Worm (Caenorhabditis elegans) whole organism, young adult: Measurements from ENCODE around the gene tpk-1.
A peak's percentile ranks its signal among the peaks of the same experiment; 100 is the strongest.

Experiments used
- F33H1.4 ChIP-seq: fragments of 200-800 bp; sonication (Bioruptor generic); IDR thresholded peaks from 2 replicates; pipeline ENCODE4 v1.3.6; 2022; ENCODE audit warnings: missing genetic modification reagents, missing genetic modification characterization, missing compliant biosample characterization
- F39B2.1 ChIP-seq: fragments of 200-800 bp; sonication (Bioruptor generic); IDR thresholded peaks from 2 replicates; pipeline ENCODE4 v1.3.6; 2022; ENCODE audit warnings: missing genetic modification reagents, missing genetic modification characterization, missing compliant biosample characterization
- F55B11.4 ChIP-seq: sonication (generic microtip); optimal IDR thresholded peaks from 2 replicates; lab custom pipeline; 2016; ENCODE audit warnings: missing compliant biosample characterization, missing genetic modification characterization, borderline replicate concordance; ENCODE audit not compliant: insufficient read depth
- Y53G8AR.9 ChIP-seq: fragments of 200-800 bp; sonication (Bioruptor generic); conservative IDR thresholded peaks from 2 replicates; pipeline ENCODE4 v1.3.6; 2022; ENCODE audit warnings: missing genetic modification reagents, missing genetic modification characterization, missing compliant biosample characterization
- Y95B8A.8 ChIP-seq: fragments of 200-800 bp; sonication (Bioruptor generic); IDR thresholded peaks from 2 replicates; pipeline ENCODE4 v1.3.6; 2022; ENCODE audit warnings: missing genetic modification reagents, missing genetic modification characterization, missing compliant biosample characterization
- ZK185.1 ChIP-seq: sonication (generic microtip); optimal IDR thresholded peaks from 2 replicates; lab custom pipeline; 2016; ENCODE audit warnings: mild to moderate bottlenecking, missing genetic modification characterization, missing compliant biosample characterization; ENCODE audit not compliant: poor library complexity, severe bottlenecking
- aptf-3 ChIP-seq: fragments of 200-800 bp; sonication (Bioruptor generic); IDR thresholded peaks from 2 replicates; pipeline ENCODE4 v1.3.6; 2022; ENCODE audit warnings: missing genetic modification characterization, missing compliant biosample characterization
- athp-1 ChIP-seq: sonication (generic microtip); optimal IDR thresholded peaks from 2 replicates; lab custom pipeline; 2017; ENCODE audit warnings: mild to moderate bottlenecking, missing genetic modification characterization, missing compliant biosample characterization
- attf-6 ChIP-seq: fragments of 200-800 bp; sonication (Bioruptor generic); IDR thresholded peaks from 2 replicates; pipeline ENCODE4 v1.3.6; 2022; ENCODE audit warnings: missing genetic modification reagents, missing genetic modification characterization, missing compliant biosample characterization
- cebp-1 ChIP-seq, 2 experiments: fragments of 200-800 bp in 1 of 2; sonication (Bioruptor generic) in 1 of 2; sonication (generic microtip) in 1 of 2; IDR thresholded peaks in 1 of 2; optimal IDR thresholded peaks in 1 of 2; 2 replicates each; pipeline versions ENCODE4 v1.3.6 to Lab custom; 2017 to 2022; ENCODE audit warnings: missing compliant biosample characterization in 2 of 2, missing genetic modification characterization in 2 of 2, mild to moderate bottlenecking in 1 of 2, missing genetic modification reagents in 1 of 2, moderate library complexity in 1 of 2
- ceh-58 ChIP-seq: fragments of 200-800 bp; sonication (Bioruptor generic); IDR thresholded peaks from 2 replicates; pipeline ENCODE4 v1.3.6; 2022; ENCODE audit warnings: missing genetic modification characterization, missing compliant biosample characterization
- dox-1 ChIP-seq: fragments of 200-800 bp; sonication (Bioruptor generic); IDR thresholded peaks from 2 replicates; pipeline ENCODE4 v1.3.6; 2022; ENCODE audit warnings: missing genetic modification reagents, missing genetic modification characterization, missing compliant biosample characterization
- dpff-1 ChIP-seq: sonication (generic microtip); optimal IDR thresholded peaks from 2 replicates; lab custom pipeline; 2017; ENCODE audit warnings: mild to moderate bottlenecking, missing genetic modification characterization, missing compliant biosample characterization
- fkh-3 ChIP-seq: sonication (generic microtip); optimal IDR thresholded peaks from 2 replicates; lab custom pipeline; 2016; ENCODE audit warnings: mild to moderate bottlenecking, missing genetic modification characterization, missing compliant biosample characterization
- gei-17 ChIP-seq: fragments of 200-800 bp; sonication (Bioruptor generic); optimal IDR thresholded peaks from 2 replicates; lab custom pipeline; 2018; ENCODE audit warnings: mild to moderate bottlenecking, missing genetic modification characterization, missing compliant biosample characterization
- hlh-12 ChIP-seq: sonication (generic microtip); optimal IDR thresholded peaks from 2 replicates; lab custom pipeline; 2016; ENCODE audit warnings: missing genetic modification characterization, missing compliant biosample characterization
- hlh-26 ChIP-seq: fragments of 200-800 bp; sonication (Bioruptor generic); conservative IDR thresholded peaks from 2 replicates; pipeline ENCODE4 v1.3.6; 2022; ENCODE audit warnings: missing genetic modification reagents, missing genetic modification characterization, missing compliant biosample characterization
- hmg-1.2 ChIP-seq: fragments of 200-800 bp; sonication (Bioruptor generic); IDR thresholded peaks from 2 replicates; pipeline ENCODE4 v1.3.6; 2022; ENCODE audit warnings: missing genetic modification reagents, missing genetic modification characterization, missing compliant biosample characterization
- lag-1 ChIP-seq: fragments of 200-800 bp; sonication (Bioruptor generic); IDR thresholded peaks from 2 replicates; pipeline ENCODE4 v1.3.6; 2022; ENCODE audit warnings: missing genetic modification reagents, missing genetic modification characterization, missing compliant biosample characterization
- let-526 ChIP-seq: fragments of 200-800 bp; sonication (Bioruptor generic); IDR thresholded peaks from 2 replicates; pipeline ENCODE4 v1.3.6; 2022; ENCODE audit warnings: missing genetic modification reagents, missing genetic modification characterization, missing compliant biosample characterization
- lin-40 ChIP-seq: sonication (generic microtip); optimal IDR thresholded peaks from 2 replicates; lab custom pipeline; 2016; ENCODE audit warnings: missing genetic modification characterization, mild to moderate bottlenecking, missing compliant biosample characterization, missing genotype, missing genetic modification reagents
- madf-10 ChIP-seq: sonication (generic microtip); optimal IDR thresholded peaks from 2 replicates; lab custom pipeline; 2016; ENCODE audit warnings: mild to moderate bottlenecking, missing genetic modification characterization, missing compliant biosample characterization
- madf-3 ChIP-seq: fragments of 200-800 bp; sonication (Bioruptor generic); IDR thresholded peaks from 2 replicates; pipeline ENCODE4 v1.3.6; 2022; ENCODE audit warnings: missing genetic modification reagents, missing genetic modification characterization, missing compliant biosample characterization
- madf-8 ChIP-seq: fragments of 200-800 bp; sonication (Bioruptor generic); conservative IDR thresholded peaks from 2 replicates; pipeline ENCODE4 v1.3.6; 2022; ENCODE audit warnings: missing genetic modification reagents, missing genetic modification characterization, missing compliant biosample characterization
- mcd-1 ChIP-seq: fragments of 200-800 bp; sonication (Bioruptor generic); IDR thresholded peaks from 2 replicates; pipeline ENCODE4 v1.3.6; 2022; ENCODE audit warnings: missing genetic modification reagents, missing genetic modification characterization, missing compliant biosample characterization
- mes-4 ChIP-seq: sonication (generic microtip); optimal IDR thresholded peaks from 2 replicates; lab custom pipeline; 2016; ENCODE audit warnings: missing genotype, missing genetic modification characterization, missing compliant biosample characterization
- nfyb-1 ChIP-seq: fragments of 200-800 bp; sonication (Bioruptor generic); IDR thresholded peaks from 2 replicates; pipeline ENCODE4 v1.3.6; 2022; ENCODE audit warnings: missing genetic modification reagents, missing genetic modification characterization, missing compliant biosample characterization
- nhr-120 ChIP-seq: fragments of 200-800 bp; sonication (Bioruptor generic); IDR thresholded peaks from 2 replicates; pipeline ENCODE4 v1.3.6; 2022; ENCODE audit warnings: missing genetic modification characterization, missing compliant biosample characterization
- nhr-27 ChIP-seq: fragments of 200-800 bp; sonication (Bioruptor generic); optimal IDR thresholded peaks from 2 replicates; lab custom pipeline; 2018; ENCODE audit warnings: mild to moderate bottlenecking, missing genetic modification characterization, moderate library complexity, missing compliant biosample characterization
- nhr-80 ChIP-seq: sonication (generic microtip); optimal IDR thresholded peaks from 2 replicates; lab custom pipeline; 2016; ENCODE audit warnings: missing genetic modification characterization, missing compliant biosample characterization
- pbrm-1 ChIP-seq: fragments of 200-800 bp; sonication (Bioruptor generic); IDR thresholded peaks from 2 replicates; pipeline ENCODE4 v1.3.6; 2022; ENCODE audit warnings: missing genetic modification reagents, missing genetic modification characterization, missing compliant biosample characterization
- rcor-1 ChIP-seq: fragments of 200-800 bp; sonication (Bioruptor generic); IDR thresholded peaks from 2 replicates; pipeline ENCODE4 v1.3.6; 2022; ENCODE audit warnings: missing genetic modification reagents, missing genetic modification characterization, missing compliant biosample characterization
- repo-1 ChIP-seq: sonication (generic microtip); optimal IDR thresholded peaks from 2 replicates; lab custom pipeline; 2017; ENCODE audit warnings: mild to moderate bottlenecking, missing genetic modification characterization, missing compliant biosample characterization
- rpc-1 ChIP-seq, 2 experiments: fragments of 150-350 bp in 1 of 2; sonication (generic microtip) in 1 of 2; optimal IDR thresholded peaks; 2 replicates each; lab custom pipeline; 2014 to 2018; ENCODE audit warnings: missing biosample characterization in 1 of 2, missing genetic modification characterization in 1 of 2, missing genetic modification reagents in 1 of 2, missing genotype in 1 of 2
- snpc-1.1 ChIP-seq: sonication (generic microtip); optimal IDR thresholded peaks from 2 replicates; lab custom pipeline; 2017; ENCODE audit warnings: missing genetic modification characterization, mild to moderate bottlenecking, missing compliant biosample characterization, antibody characterized with exemption, moderate library complexity, missing genotype, missing genetic modification reagents; ENCODE audit not compliant: insufficient read depth
- unc-130 ChIP-seq: sonication (generic microtip); optimal IDR thresholded peaks from 2 replicates; lab custom pipeline; 2016; ENCODE audit warnings: missing genetic modification reagents, missing genetic modification characterization, missing compliant biosample characterization
- ztf-26 ChIP-seq: sonication (generic microtip); optimal IDR thresholded peaks from 2 replicates; lab custom pipeline; 2017; ENCODE audit warnings: missing genetic modification characterization, missing compliant biosample characterization
- ztf-28 ChIP-seq: fragments of 200-800 bp; sonication (Bioruptor generic); IDR thresholded peaks from 2 replicates; pipeline ENCODE4 v1.3.6; 2022; ENCODE audit warnings: missing genetic modification reagents, missing genetic modification characterization, missing compliant biosample characterization
- ztf-3 ChIP-seq: fragments of 200-800 bp; sonication (Bioruptor generic); optimal IDR thresholded peaks from 2 replicates; lab custom pipeline; 2018; ENCODE audit warnings: mild to moderate bottlenecking, missing genetic modification characterization, missing compliant biosample characterization

The tpk-1 gene

ce11 chrIII:8866983-8867842, 44.7 kb upstream of the tpk-1 start:
- TF ChIP-seq fkh-3 = no peak
- TF ChIP-seq madf-10 (tag; lab: Kevin White, UChicago) = no peak
- peak; percentile 44 for TF ChIP-seq nhr-80
- no peak for TF ChIP-seq lin-40 (tag; lab: Kevin White, UChicago)
- no peak for TF ChIP-seq rcor-1
- TF ChIP-seq hmg-1.2 (GFP tag; lab: Robert Waterston, UW) = no peak
- TF ChIP-seq aptf-3 (GFP tag; lab: Robert Waterston, UW) = no peak
- TF ChIP-seq dpff-1 = no peak
- TF ChIP-seq ceh-58 (GFP tag; lab: Robert Waterston, UW) = no peak
- no peak for TF ChIP-seq let-526 (GFP tag; lab: Robert Waterston, UW)
- TF ChIP-seq mcd-1 = no peak
- TF ChIP-seq F39B2.1 = no peak
- 0 out of 2 replicates have a peak, but pooled peaks have one; percentile 14 for TF ChIP-seq dox-1 (GFP tag; lab: Robert Waterston, UW)
- TF ChIP-seq hlh-26 (GFP tag; lab: Robert Waterston, UW) = no peak
- no peak for TF ChIP-seq athp-1
- TF ChIP-seq ztf-28 (GFP tag; lab: Robert Waterston, UW) = no peak
- no peak for TF ChIP-seq hlh-12 (tag; lab: Kevin White, UChicago)
- TF ChIP-seq rpc-1 (optimal IDR thresholded peaks at IDR 0.05; lab: Kevin White, UChicago) = no peak
- TF ChIP-seq rpc-1 (tag; optimal IDR thresholded peaks at IDR 0.05; lab: Kevin White, UChicago) = no peak
- 0 out of 2 replicates have a peak, but pooled peaks have one; percentile 6 for TF ChIP-seq Y95B8A.8 (GFP tag; lab: Robert Waterston, UW)
- TF ChIP-seq ZK185.1 (tag; lab: Kevin White, UChicago) = peak; percentile 5
- no peak for TF ChIP-seq nhr-120 (GFP tag; lab: Robert Waterston, UW)
- TF ChIP-seq mes-4 (tag; lab: Kevin White, UChicago) = no peak
- no peak for TF ChIP-seq Y53G8AR.9 (GFP tag; lab: Robert Waterston, UW)
- no peak for TF ChIP-seq gei-17 (GFP tag; lab: Kevin White, UChicago)
- TF ChIP-seq attf-6 (GFP tag; lab: Robert Waterston, UW) = no peak
- TF ChIP-seq ztf-3 (GFP tag; lab: Kevin White, UChicago) = no peak
- TF ChIP-seq snpc-1.1 (tag; lab: Kevin White, UChicago) = no peak
- TF ChIP-seq unc-130 (GFP tag; lab: Kevin White, UChicago) = no peak
- no peak for TF ChIP-seq ztf-26 (tag; lab: Kevin White, UChicago)
- TF ChIP-seq nfyb-1 = peak; percentile 11; the same call in 1 of the 2 replicates
- no peak for TF ChIP-seq F55B11.4 (tag; lab: Kevin White, UChicago)
- no peak for TF ChIP-seq madf-8
- no peak for TF ChIP-seq nhr-27 (tag; lab: Kevin White, UChicago)
- TF ChIP-seq lag-1 (GFP tag; lab: Robert Waterston, UW) = no peak
- no peak for TF ChIP-seq repo-1 (tag; lab: Kevin White, UChicago)
- TF ChIP-seq pbrm-1 (GFP tag; lab: Robert Waterston, UW) = peak; percentile 35; the same call in 1 of the 2 replicates
- no peak for TF ChIP-seq F33H1.4
- TF ChIP-seq cebp-1 (GFP tag; IDR thresholded peaks at IDR 0.05; lab: Robert Waterston, UW) = no peak
- peak; percentile 4 for TF ChIP-seq cebp-1 (tag; optimal IDR thresholded peaks at IDR 0.05; lab: Kevin White, UChicago)
- 0 out of 2 replicates have a peak, but pooled peaks have one; percentile 29 for TF ChIP-seq madf-3 (GFP tag; lab: Robert Waterston, UW)
